Worm (Caenorhabditis elegans) whole organism, L1 larva: ENCODE results near the gene T04A8.7.

Experiments used
- ama-1 ChIP-seq: fragments of 150-350 bp; optimal IDR thresholded peaks from 2 replicates; lab custom pipeline; 2014
- blmp-1 ChIP-seq: fragments of 150-350 bp; optimal IDR thresholded peaks from 2 replicates; lab custom pipeline; 2014; ENCODE audit warnings: missing biosample characterization, missing genetic modification characterization
- lir-3 ChIP-seq: sonication (generic microtip); optimal IDR thresholded peaks from 2 replicates; lab custom pipeline; 2016; ENCODE audit warnings: mild to moderate bottlenecking, missing genetic modification characterization, moderate library complexity, missing compliant biosample characterization; ENCODE audit not compliant: poor library complexity
- lsy-2 ChIP-seq, 2 experiments: fragments of 150-350 bp; optimal IDR thresholded peaks; 2 replicates each; lab custom pipeline; 2014; ENCODE audit warnings: missing biosample characterization in 2 of 2, missing genetic modification characterization in 2 of 2
- mep-1 ChIP-seq: fragments of 150-350 bp; optimal IDR thresholded peaks from 2 replicates; lab custom pipeline; 2014; ENCODE audit warnings: missing biosample characterization, missing genetic modification characterization
- nhr-11 ChIP-seq: fragments of 150-350 bp; optimal IDR thresholded peaks from 2 replicates; lab custom pipeline; 2014; ENCODE audit warnings: missing biosample characterization, missing genetic modification characterization
- pqm-1 ChIP-seq: sonication (generic microtip); optimal IDR thresholded peaks from 3 replicates; lab custom pipeline; 2017; ENCODE audit warnings: missing biosample characterization, missing genetic modification characterization
- tbx-2 ChIP-seq: sonication (generic microtip); optimal IDR thresholded peaks from 2 replicates; lab custom pipeline; 2016; ENCODE audit warnings: missing genetic modification characterization, missing compliant biosample characterization
- unc-86 ChIP-seq: sonication (generic microtip); optimal IDR thresholded peaks from 2 replicates; lab custom pipeline; 2016; ENCODE audit warnings: missing genetic modification characterization, missing compliant biosample characterization
- ztf-11 ChIP-seq, 2 experiments: sonication (generic microtip); optimal IDR thresholded peaks; 2 replicates each; lab custom pipeline; 2016 to 2017; ENCODE audit warnings: missing genetic modification characterization in 2 of 2, missing biosample characterization in 1 of 2, missing compliant biosample characterization in 1 of 2

- TF ChIP-seq tbx-2 (tag; lab: Kevin White, UChicago) = no peak
- no peak for TF ChIP-seq lir-3 (tag; lab: Kevin White, UChicago)
- TF ChIP-seq mep-1 (tag; lab: Kevin White, UChicago) = no peak
- no peak for TF ChIP-seq unc-86 (tag; lab: Kevin White, UChicago)
- no peak for TF ChIP-seq ama-1 (lab: Kevin White, UChicago)
- TF ChIP-seq blmp-1 (tag; lab: Kevin White, UChicago) = no peak
- no peak for TF ChIP-seq pqm-1 (tag; lab: Kevin White, UChicago)
- TF ChIP-seq nhr-11 (tag; lab: Kevin White, UChicago) = no peak
- no peak for TF ChIP-seq lsy-2 (tag; optimal IDR thresholded peaks at IDR 0.05; lab: Kevin White, UChicago)
- TF ChIP-seq ztf-11 (tag; optimal IDR thresholded peaks at IDR 0.05; lab: Kevin White, UChicago) = no peak
Measured at ce11 chrIII:4647341-4647740, 47.8 kb upstream of the T04A8.7 start.
